Worm (Caenorhabditis elegans): ENCODE data around the gene F55D10.4.

ce11 chrX:4727388-4727787, 6.9 kb upstream of the F55D10.4 start, which contains the start of gene acc-3:
- TF ChIP-seq nhr-28 (tag; optimal IDR thresholded peaks at IDR 0.05) (no peak), nhr-76 (tag; optimal IDR thresholded peaks at IDR 0.05) (no peak), nhr-12 (tag; optimal IDR thresholded peaks at IDR 0.05) (no peak), blmp-1 (tag; optimal IDR thresholded peaks at IDR 0.05) (no peak), lin-13 (tag; optimal IDR thresholded peaks at IDR 0.05) (no peak), sem-2 (GFP tag; optimal IDR thresholded peaks at IDR 0.05) (no peak), ceh-43 (GFP tag; optimal IDR thresholded peaks at IDR 0.05) (no peak), ceh-39 (tag; optimal IDR thresholded peaks at IDR 0.05) (no peak), elt-3 (tag; optimal IDR thresholded peaks at IDR 0.05) (no peak), lin-32 (GFP tag; optimal IDR thresholded peaks at IDR 0.05) (no peak), pha-4 (tag; optimal IDR thresholded peaks at IDR 0.05) (no peak)

Data from whole organism, mixed stage, embryonic.